Fruit fly (Drosophila melanogaster): ENCODE data around the gene nSyb.
A peak's percentile ranks its signal among the peaks of the same experiment; 100 is the strongest.

nSyb gene

dm6 chr3L:1618116-1618727 is 19.3 kb downstream of the nSyb start, which contains the start of the genes CG13926, ABCB7 and CG33230 (continued):
- TF ChIP-seq CG8632 (GFP tag; optimal IDR thresholded peaks at IDR 0.05): no peak
- no peak for TF ChIP-seq CG1621 (tag; optimal IDR thresholded peaks at IDR 0.05)

DNA sequence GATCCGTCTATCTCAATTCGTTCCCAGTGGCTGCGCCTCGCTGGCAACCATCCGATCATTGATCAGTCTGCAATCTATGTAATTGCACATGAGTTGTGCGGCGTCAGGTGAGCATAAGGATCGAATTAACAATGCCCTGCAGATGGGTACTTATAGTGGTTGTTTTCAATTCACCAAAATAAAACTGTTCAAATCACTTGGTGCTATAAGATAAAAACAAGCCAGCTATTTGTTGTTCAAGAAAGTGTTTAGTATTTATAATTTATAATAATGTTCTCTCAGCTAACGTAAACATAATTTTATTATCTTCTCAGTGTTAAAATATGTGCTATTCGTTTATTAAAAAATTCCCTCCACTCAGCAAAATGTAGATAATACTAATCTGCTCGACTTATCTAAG is 21.9 kb downstream of the nSyb start, which contains the start of gene CG12105:
Gene CG12105, minus strand, starts transcription at position 101 of the 400 bp plus-strand sequence.
- TF ChIP-seq Hr4 (GFP tag; optimal IDR thresholded peaks at IDR 0.05): no peak
- no peak for TF ChIP-seq vri (GFP tag; optimal IDR thresholded peaks at IDR 0.05)
- TF ChIP-seq Gug (GFP tag; IDR thresholded peaks at IDR 0.05): no peak
- no peak for TF ChIP-seq CG8632 (GFP tag; optimal IDR thresholded peaks at IDR 0.05)
- no peak for TF ChIP-seq CG8119 (GFP tag; IDR thresholded peaks at IDR 0.05)
- no peak for TF ChIP-seq Hr39 (GFP tag; optimal IDR thresholded peaks at IDR 0.05)
- no peak for TF ChIP-seq Sox102F (GFP tag; optimal IDR thresholded peaks at IDR 0.05)
- TF ChIP-seq esn (GFP tag; optimal IDR thresholded peaks at IDR 0.05): no peak
- TF ChIP-seq CG34406 (GFP tag; optimal IDR thresholded peaks at IDR 0.05): no peak
- TF ChIP-seq CG1621 (tag; optimal IDR thresholded peaks at IDR 0.05): no peak
- TF ChIP-seq CG8319 (GFP tag; optimal IDR thresholded peaks at IDR 0.05): no peak
- no peak for TF ChIP-seq cyc (GFP tag; optimal IDR thresholded peaks at IDR 0.05)
- TF ChIP-seq CG15336 (GFP tag; IDR thresholded peaks at IDR 0.05): no peak
- no peak for TF ChIP-seq CG16779 (tag; optimal IDR thresholded peaks at IDR 0.05)

dm6 chr3L:1614465-1615084 is 23.0 kb downstream of the nSyb start:
- TF ChIP-seq svp (GFP tag) (peak; percentile 57), Lpt (GFP tag; optimal IDR thresholded peaks at IDR 0.05) (no peak)

- TF ChIP-seq CG9139 (GFP tag; optimal IDR thresholded peaks at IDR 0.05): no peak
- TF ChIP-seq CG8632 (GFP tag; optimal IDR thresholded peaks at IDR 0.05): no peak
- TF ChIP-seq eg (GFP tag; IDR thresholded peaks at IDR 0.05): peak; percentile 43; the same call in 2 of the 3 replicates
- TF ChIP-seq svp (GFP tag): peak; percentile 52
- no peak for TF ChIP-seq CG16779 (tag; optimal IDR thresholded peaks at IDR 0.05)
- TF ChIP-seq pdm3 (GFP tag; optimal IDR thresholded peaks at IDR 0.05): no peak
- no peak; the same call in 1 of the 2 replicates for TF ChIP-seq CG11294 (GFP tag; IDR thresholded peaks at IDR 0.05)
- TF ChIP-seq Smox (GFP tag; optimal IDR thresholded peaks at IDR 0.05): no peak
- TF ChIP-seq CG6854 (GFP tag; optimal IDR thresholded peaks at IDR 0.05): no peak
- peak; percentile 19 for TF ChIP-seq CG10631 (GFP tag; optimal IDR thresholded peaks at IDR 0.05)
- no peak for TF ChIP-seq salr (GFP tag; optimal IDR thresholded peaks at IDR 0.05)
- TF ChIP-seq esn (GFP tag; optimal IDR thresholded peaks at IDR 0.05): no peak
- TF ChIP-seq Hr4 (GFP tag; optimal IDR thresholded peaks at IDR 0.05): peak; percentile 42
- no peak for TF ChIP-seq fd85E (GFP tag; optimal IDR thresholded peaks at IDR 0.05)
- no peak for TF ChIP-seq Blimp-1 (GFP tag; optimal IDR thresholded peaks at IDR 0.05)
- peak; percentile 19; the same call in 1 of the 2 replicates for TF ChIP-seq Gug (GFP tag; IDR thresholded peaks at IDR 0.05)
- no peak for TF ChIP-seq Met (GFP tag; optimal IDR thresholded peaks at IDR 0.05)
- TF ChIP-seq CG31627 (GFP tag; optimal IDR thresholded peaks at IDR 0.05): no peak
- no peak for TF ChIP-seq CG10669 (GFP tag; optimal IDR thresholded peaks at IDR 0.05)
- TF ChIP-seq fd59A (GFP tag; optimal IDR thresholded peaks at IDR 0.05): no peak
- TF ChIP-seq Sox102F (GFP tag; optimal IDR thresholded peaks at IDR 0.05): no peak
- peak; percentile 77 for TF ChIP-seq Eip78C (GFP tag)
- peak; percentile 21 for TF ChIP-seq net (GFP tag; optimal IDR thresholded peaks at IDR 0.05)
- peak; percentile 6 for TF ChIP-seq CG3919 (GFP tag; optimal IDR thresholded peaks at IDR 0.05)
- no peak for TF ChIP-seq Hr39 (GFP tag; optimal IDR thresholded peaks at IDR 0.05)
- peak; percentile 28; the same call in 1 of the 3 replicates for TF ChIP-seq CG8119 (GFP tag; IDR thresholded peaks at IDR 0.05)
- no peak for TF ChIP-seq CG11762 (GFP tag; optimal IDR thresholded peaks at IDR 0.05; ENCODE audit: insufficient read depth)
- TF ChIP-seq CG6276 (GFP tag; optimal IDR thresholded peaks at IDR 0.05): no peak
- no peak for TF ChIP-seq ss (GFP tag; optimal IDR thresholded peaks at IDR 0.05)
- TF ChIP-seq fkh (GFP tag; optimal IDR thresholded peaks at IDR 0.05): no peak
- no peak for TF ChIP-seq cyc (GFP tag; optimal IDR thresholded peaks at IDR 0.05)
- TF ChIP-seq Ets21C (GFP tag; optimal IDR thresholded peaks at IDR 0.05): no peak
- TF ChIP-seq CG6163 (GFP tag; IDR thresholded peaks at IDR 0.05): no peak
- no peak for TF ChIP-seq CG7368 (GFP tag; optimal IDR thresholded peaks at IDR 0.05)
- TF ChIP-seq acj6 (GFP tag; optimal IDR thresholded peaks at IDR 0.05): peak; percentile 11
- TF ChIP-seq Ets96B (tag; optimal IDR thresholded peaks at IDR 0.05): no peak
- TF ChIP-seq CG6808 (GFP tag; optimal IDR thresholded peaks at IDR 0.05): no peak
- no peak for TF ChIP-seq vri (GFP tag; optimal IDR thresholded peaks at IDR 0.05)
Observed at dm6 chr3L:1609611-1610010, 27.9 kb downstream of the nSyb start.

Measured in whole organism, prepupa.